Worm (Caenorhabditis elegans): ENCODE data around the gene K09F6.9.
"Not testable (repeated sequence)": the region's sequence is repeated elsewhere in the genome, so short reads cannot be mapped to it uniquely, and the experiment has no call there.

K09F6.9 gene

ce11 chrII:2282599-2282998 is at the start of gene K09F6.9:
Gene K09F6.9 (minus strand): TSS chrII:2282699.
- not testable (repeated sequence) for TF ChIP-seq blmp-1 (tag; optimal IDR thresholded peaks at IDR 0.05); unc-39 (tag; optimal IDR thresholded peaks at IDR 0.05); lin-32 (GFP tag; optimal IDR thresholded peaks at IDR 0.05)

DNA sequence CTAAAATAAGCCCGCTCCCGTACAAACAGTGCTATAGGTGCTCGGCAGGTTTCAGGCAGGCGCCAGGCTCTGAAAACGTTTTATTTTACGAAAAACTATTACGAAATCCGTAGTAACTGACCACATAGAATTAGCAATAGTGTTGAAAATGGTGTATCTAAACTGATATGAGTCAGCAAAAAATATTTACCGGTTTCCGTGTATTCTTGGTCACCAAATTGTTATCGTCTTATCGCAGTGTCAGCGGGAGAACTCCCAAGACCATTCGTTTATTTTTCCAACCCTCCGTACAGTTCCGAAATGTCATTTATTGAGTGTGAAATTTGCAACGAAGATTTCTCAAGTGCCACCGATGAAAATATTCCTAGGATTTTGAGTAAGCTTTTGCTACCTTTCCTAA is 49.7 kb upstream of the K09F6.9 start, which contains the start of gene F43C11.8:
Gene F43C11.8, plus strand, starts transcription at position 301 of the 400 bp plus-strand sequence.
- TF ChIP-seq mep-1 (tag; optimal IDR thresholded peaks at IDR 0.05) = no peak
- no peak for TF ChIP-seq drap-1 (GFP tag; optimal IDR thresholded peaks at IDR 0.05)
- no peak for TF ChIP-seq nhr-2 (tag; optimal IDR thresholded peaks at IDR 0.05)
- no peak for TF ChIP-seq nhr-237 (tag; optimal IDR thresholded peaks at IDR 0.05)
- TF ChIP-seq nhr-12 (tag; optimal IDR thresholded peaks at IDR 0.05) = no peak
- no peak for TF ChIP-seq lin-13 (tag; optimal IDR thresholded peaks at IDR 0.05)
- TF ChIP-seq nhr-76 (tag; optimal IDR thresholded peaks at IDR 0.05) = no peak
- TF ChIP-seq elt-3 (tag; optimal IDR thresholded peaks at IDR 0.05) = no peak
- no peak for TF ChIP-seq sem-2 (GFP tag; optimal IDR thresholded peaks at IDR 0.05)
- TF ChIP-seq nhr-28 (tag; optimal IDR thresholded peaks at IDR 0.05) = no peak
- no peak for TF ChIP-seq ceh-43 (GFP tag; optimal IDR thresholded peaks at IDR 0.05)
- TF ChIP-seq mab-5 (tag; optimal IDR thresholded peaks at IDR 0.05) = no peak
- no peak for TF ChIP-seq blmp-1 (tag; optimal IDR thresholded peaks at IDR 0.05)
- no peak for TF ChIP-seq ceh-39 (tag; optimal IDR thresholded peaks at IDR 0.05)
- no peak for TF ChIP-seq cnd-1 (tag; optimal IDR thresholded peaks at IDR 0.05)
- no peak for TF ChIP-seq ceh-83 (GFP tag; optimal IDR thresholded peaks at IDR 0.05)
- no peak for TF ChIP-seq hlh-1 (tag; optimal IDR thresholded peaks at IDR 0.05)
- TF ChIP-seq snpc-4 (tag; optimal IDR thresholded peaks at IDR 0.05) = no peak

DNA sequence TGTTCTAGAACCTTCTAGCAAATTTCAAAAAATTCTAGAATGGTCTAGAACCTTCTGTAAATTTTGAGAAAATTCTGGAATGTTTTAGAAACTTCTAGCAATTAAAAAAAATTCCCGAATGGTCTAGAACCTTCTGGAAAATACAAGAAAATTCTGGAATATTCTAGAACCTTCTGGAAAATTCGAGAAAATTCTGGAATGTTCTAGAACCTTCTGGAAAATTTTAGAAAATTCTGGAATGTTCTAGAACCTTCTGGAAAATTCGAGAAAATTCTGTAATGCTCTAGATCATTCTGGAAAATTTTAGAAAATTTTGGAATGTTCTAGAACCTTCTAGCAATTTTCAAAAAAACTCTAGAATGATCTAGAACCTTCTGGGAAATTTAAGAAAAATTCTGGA is 48.0 kb upstream of the K09F6.9 start:
- TF ChIP-seq ham-2 (GFP tag; optimal IDR thresholded peaks at IDR 0.05) = no peak
- TF ChIP-seq mab-5 (tag; optimal IDR thresholded peaks at IDR 0.05) = no peak
- no peak for TF ChIP-seq unc-39 (tag; optimal IDR thresholded peaks at IDR 0.05)
- peak; percentile 37 for TF ChIP-seq ceh-83 (GFP tag; optimal IDR thresholded peaks at IDR 0.05)

ce11 chrII:2328963-2329442 is 46.5 kb upstream of the K09F6.9 start, which contains the start of the genes ZK1240.8 and ZK1240.1:
Gene ZK1240.8 (minus strand): TSS chrII:2329063.
Gene ZK1240.1 (plus strand): TSS chrII:2329392.
- no peak for TF ChIP-seq nhr-12 (tag; optimal IDR thresholded peaks at IDR 0.05)
- no peak for TF ChIP-seq sptf-1 (tag; optimal IDR thresholded peaks at IDR 0.05)
- TF ChIP-seq ceh-39 (tag; optimal IDR thresholded peaks at IDR 0.05) = no peak
- no peak for TF ChIP-seq flh-1 (GFP tag; optimal IDR thresholded peaks at IDR 0.05)
- TF ChIP-seq hlh-1 (tag; optimal IDR thresholded peaks at IDR 0.05) = no peak
- no peak for TF ChIP-seq tbx-8 (GFP tag; optimal IDR thresholded peaks at IDR 0.05)
- TF ChIP-seq elt-1 (tag; optimal IDR thresholded peaks at IDR 0.05; ENCODE audit: borderline replicate concordance, insufficient read depth) = no peak
- no peak for TF ChIP-seq mls-2 (tag; optimal IDR thresholded peaks at IDR 0.05)
- no peak for TF ChIP-seq nhr-28 (tag; optimal IDR thresholded peaks at IDR 0.05)
- TF ChIP-seq ztf-11 (tag; optimal IDR thresholded peaks at IDR 0.05) = no peak
- TF ChIP-seq drap-1 (GFP tag; optimal IDR thresholded peaks at IDR 0.05) = no peak
- TF ChIP-seq unc-39 (tag; optimal IDR thresholded peaks at IDR 0.05) = no peak
- TF ChIP-seq nhr-76 (tag; optimal IDR thresholded peaks at IDR 0.05) = no peak
- no peak for TF ChIP-seq mab-5 (tag; optimal IDR thresholded peaks at IDR 0.05)
- TF ChIP-seq pha-4 (tag; optimal IDR thresholded peaks at IDR 0.05) = no peak

ce11 chrII:2324956-2325355 is 42.5 kb upstream of the K09F6.9 start, which contains the start of gene ZK1240.11:
Gene ZK1240.11 (plus strand): TSS chrII:2325256.
- TF ChIP-seq nhr-28 (tag; optimal IDR thresholded peaks at IDR 0.05) (no peak), unc-39 (tag; optimal IDR thresholded peaks at IDR 0.05) (no peak), lin-32 (GFP tag; optimal IDR thresholded peaks at IDR 0.05) (no peak), snpc-4 (tag; optimal IDR thresholded peaks at IDR 0.05) (no peak), blmp-1 (tag; optimal IDR thresholded peaks at IDR 0.05) (no peak), cnd-1 (tag; optimal IDR thresholded peaks at IDR 0.05) (no peak), hlh-1 (tag; optimal IDR thresholded peaks at IDR 0.05) (no peak), lsy-2 (tag; optimal IDR thresholded peaks at IDR 0.05) (no peak), zip-8 (tag; optimal IDR thresholded peaks at IDR 0.05) (no peak), mep-1 (tag; optimal IDR thresholded peaks at IDR 0.05) (no peak), ceh-83 (GFP tag; optimal IDR thresholded peaks at IDR 0.05) (no peak), flh-1 (GFP tag; optimal IDR thresholded peaks at IDR 0.05) (no peak), ztf-11 (tag; optimal IDR thresholded peaks at IDR 0.05) (no peak), sptf-1 (tag; optimal IDR thresholded peaks at IDR 0.05) (no peak), nhr-2 (tag; optimal IDR thresholded peaks at IDR 0.05) (no peak), ces-1 (GFP tag; optimal IDR thresholded peaks at IDR 0.05) (no peak), unc-120 (tag; optimal IDR thresholded peaks at IDR 0.05; ENCODE audit: poor library complexity, severe bottlenecking) (no peak)
